Fruit fly (Drosophila melanogaster) whole organism, prepupa: ENCODE measurements around the gene CG43121.

Experiments
- CG31627 ChIP-seq: fragments of 200-800 bp; sonication (Bioruptor generic); optimal IDR thresholded peaks from 3 replicates; lab custom pipeline; 2016; ENCODE audit warnings: missing biosample characterization, missing genetic modification characterization
- CG8119 ChIP-seq: fragments of 200-800 bp; sonication (Bioruptor generic); IDR thresholded peaks from 3 replicates; pipeline ENCODE4 v1.3.6; 2022; ENCODE audit warnings: missing biosample characterization, missing genetic modification characterization
- Gug ChIP-seq: fragments of 200-800 bp; sonication (Bioruptor generic); IDR thresholded peaks from 2 replicates; pipeline ENCODE4 v1.3.6; 2022; ENCODE audit warnings: missing biosample characterization, missing genetic modification characterization
- eg ChIP-seq: fragments of 200-800 bp; sonication (Bioruptor generic); IDR thresholded peaks from 3 replicates; pipeline ENCODE4 v1.3.6; 2022; ENCODE audit warnings: missing biosample characterization, missing genetic modification characterization
- lz ChIP-seq: fragments of 200-800 bp; sonication (Bioruptor generic); optimal IDR thresholded peaks from 3 replicates; lab custom pipeline; 2016; ENCODE audit warnings: missing biosample characterization, missing genetic modification characterization

DNA sequence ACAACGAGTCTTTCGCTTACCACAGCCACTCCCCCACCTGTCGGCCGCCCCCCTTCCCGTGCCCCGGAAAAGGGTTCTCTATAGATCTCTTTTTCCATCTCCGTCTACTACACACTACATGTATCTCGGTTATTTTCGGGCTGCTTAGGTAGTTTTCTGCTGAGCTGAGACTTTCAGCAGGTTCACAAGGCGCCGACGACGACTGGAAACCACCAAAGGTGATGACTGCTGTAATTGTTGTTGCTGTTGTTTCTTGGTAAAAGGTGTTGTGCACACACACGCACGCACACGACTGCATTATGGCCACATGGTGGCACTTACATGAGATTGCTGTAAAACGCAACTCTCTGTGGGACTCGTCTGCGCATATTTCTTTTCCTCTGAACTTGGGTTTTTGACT is 28.5 kb downstream of the CG43121 start:
- TF ChIP-seq CG8119 (GFP tag; lab: Robert Waterston, UW) (no peak), eg (no peak), Gug (GFP tag; lab: Robert Waterston, UW) (no peak), lz (GFP tag; lab: Kevin White, UChicago) (no peak), CG31627 (GFP tag; lab: Kevin White, UChicago) (no peak)
